Worm (Caenorhabditis elegans): ENCODE data around the gene ndua-12.

DNA sequence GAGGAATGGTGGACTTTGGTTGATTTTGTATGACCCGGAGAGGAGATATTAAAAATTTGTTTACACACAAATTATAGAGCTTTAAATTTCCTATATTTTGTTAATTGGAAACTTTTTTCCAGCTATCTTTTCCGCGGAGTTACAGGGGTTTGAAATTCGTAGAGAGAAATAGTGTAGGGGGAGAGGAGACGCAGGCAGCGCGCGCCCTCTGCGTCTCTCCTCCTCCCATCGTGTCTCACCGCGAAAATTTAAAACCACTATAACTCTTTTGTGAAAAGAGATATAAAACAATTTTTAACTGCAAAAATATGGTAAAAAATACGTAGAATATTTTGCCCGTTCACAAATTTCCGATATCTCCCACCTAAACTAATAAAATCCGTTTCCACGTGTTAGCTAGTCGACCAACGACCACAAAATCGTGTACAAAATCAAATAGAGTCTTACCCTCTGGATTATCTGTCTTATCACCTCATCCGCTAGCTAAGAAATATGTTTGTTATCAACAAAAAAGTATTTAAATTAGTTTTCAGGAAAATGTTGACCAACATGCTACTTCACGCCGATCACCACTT is 22.9 kb upstream of the ndua-12 start, which contains the start of gene nhr-277:
- TF ChIP-seq W03F9.2 (tag; optimal IDR thresholded peaks at IDR 0.05), result no peak
- no peak for TF ChIP-seq dao-5 (tag; optimal IDR thresholded peaks at IDR 0.05)

All from whole organism, L4/young adult.